Fruit fly (Drosophila melanogaster) whole organism, adult: ENCODE data around the gene yellow-k.
A peak's percentile ranks its signal among the peaks of the same experiment; 100 is the strongest.

Experiments used
- CG1620 ChIP-seq: fragments of 200-800 bp; sonication (Bioruptor generic); optimal IDR thresholded peaks from 2 replicates; lab custom pipeline; 2016; ENCODE audit warnings: missing biosample characterization, missing genetic modification characterization
- CG33017 ChIP-seq: fragments of 200-800 bp; sonication (Bioruptor generic); optimal IDR thresholded peaks from 2 replicates; lab custom pipeline; 2018; ENCODE audit warnings: missing biosample characterization, mild to moderate bottlenecking, missing genetic modification characterization, moderate library complexity
- CG7101 ChIP-seq: fragments of 200-800 bp; sonication (Bioruptor generic); optimal IDR thresholded peaks from 2 replicates; lab custom pipeline; 2018; ENCODE audit warnings: missing biosample characterization, mild to moderate bottlenecking, missing genetic modification characterization, moderate library complexity
- Clk ChIP-seq: fragments of 200-800 bp; sonication (Bioruptor generic); optimal IDR thresholded peaks from 2 replicates; lab custom pipeline; 2017; ENCODE audit warnings: missing biosample characterization, missing genetic modification characterization
- Hr96 ChIP-seq: fragments of 200-800 bp; sonication (Bioruptor generic); optimal IDR thresholded peaks from 2 replicates; lab custom pipeline; 2016; ENCODE audit warnings: missing biosample characterization, missing genetic modification characterization
- bab1 ChIP-seq: fragments of 200-800 bp; sonication (Bioruptor generic); optimal IDR thresholded peaks from 3 replicates; lab custom pipeline; 2019; ENCODE audit warnings: missing biosample characterization, mild to moderate bottlenecking, missing genetic modification characterization, moderate library complexity
- cic ChIP-seq: fragments of 200-800 bp; sonication (Bioruptor generic); optimal IDR thresholded peaks from 2 replicates; lab custom pipeline; 2017; ENCODE audit warnings: missing biosample characterization, mild to moderate bottlenecking, missing genetic modification characterization, moderate library complexity
- kay ChIP-seq: fragments of 200-800 bp; sonication (Bioruptor generic); peaks from one replicate; lab custom pipeline; 2016; ENCODE audit warnings: missing biosample characterization, missing genetic modification characterization, borderline replicate concordance
- pad ChIP-seq: fragments of 200-800 bp; sonication (Bioruptor generic); optimal IDR thresholded peaks from 3 replicates; lab custom pipeline; 2017; ENCODE audit warnings: missing biosample characterization, missing genetic modification characterization, mild to moderate bottlenecking, moderate library complexity, missing genetic modification reagents
- tj ChIP-seq: fragments of 200-800 bp; sonication (Bioruptor generic); optimal IDR thresholded peaks from 3 replicates; lab custom pipeline; 2017; ENCODE audit warnings: missing biosample characterization, mild to moderate bottlenecking, missing genetic modification characterization, moderate library complexity

- no peak for TF ChIP-seq CG1620 (GFP tag; lab: Kevin White, UChicago)
- TF ChIP-seq tj (GFP tag; lab: Kevin White, UChicago), result no peak
- TF ChIP-seq cic, result no peak
- TF ChIP-seq pad (GFP tag; lab: Kevin White, UChicago), result no peak
- TF ChIP-seq CG33017 (tag; lab: Kevin White, UChicago), result no peak
- TF ChIP-seq Clk (GFP tag; lab: Kevin White, UChicago), result no peak
- no peak for TF ChIP-seq Hr96
- TF ChIP-seq kay (GFP tag; lab: Kevin White, UChicago), result peak; percentile 8
- peak; percentile 70 for TF ChIP-seq bab1 (GFP tag; lab: Kevin White, UChicago)
- TF ChIP-seq CG7101 (tag; lab: Kevin White, UChicago), result no peak
Observed at dm6 chr3L:15523806-15524346, 3.5 kb downstream of the yellow-k start, which contains the start of gene CG7945.
